Fruit fly (Drosophila melanogaster): Measurements from ENCODE around the gene baz.

baz gene

DNA sequence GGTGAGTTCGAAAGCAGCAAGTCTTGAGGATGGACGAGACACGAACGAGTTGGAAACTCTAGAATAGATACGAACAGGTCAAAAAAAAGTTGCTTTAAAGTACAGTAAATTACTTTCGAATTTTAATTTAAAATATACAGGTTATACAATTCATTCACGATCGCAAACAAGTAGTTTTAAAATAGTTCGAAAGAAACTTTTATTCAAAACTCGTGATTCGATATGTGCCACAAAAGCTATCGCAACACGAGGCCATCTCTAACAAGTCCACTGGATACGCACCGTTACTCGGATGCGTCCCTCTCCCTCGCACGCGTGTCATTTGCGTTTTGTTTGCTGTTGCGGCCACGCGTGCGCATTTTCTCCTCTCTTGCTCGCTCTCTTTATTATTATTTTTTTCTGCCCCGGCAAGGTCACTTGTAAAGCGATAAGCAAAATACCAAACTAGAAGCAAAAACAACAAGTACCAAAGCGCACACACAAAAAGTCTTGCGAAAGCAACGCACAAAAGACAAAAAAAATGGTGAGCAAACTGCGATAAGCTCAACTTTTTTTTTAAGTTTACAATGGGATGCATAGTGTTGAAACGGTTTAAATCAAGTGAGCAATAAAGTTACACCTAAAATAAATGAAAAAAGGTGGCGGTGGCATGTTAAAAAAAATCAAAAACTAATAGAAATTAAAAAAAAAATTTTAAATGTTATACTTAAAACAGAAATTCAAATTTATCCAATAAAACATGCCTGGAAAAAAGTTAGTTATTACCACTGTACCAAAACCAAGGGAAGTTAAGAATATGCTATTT, 34.6 kb upstream of the baz start (continued):
- TF ChIP-seq Nf-YB (GFP tag; optimal IDR thresholded peaks at IDR 0.05): peak; percentile 31
- no peak for TF ChIP-seq CG3407 (GFP tag; optimal IDR thresholded peaks at IDR 0.05)

DNA sequence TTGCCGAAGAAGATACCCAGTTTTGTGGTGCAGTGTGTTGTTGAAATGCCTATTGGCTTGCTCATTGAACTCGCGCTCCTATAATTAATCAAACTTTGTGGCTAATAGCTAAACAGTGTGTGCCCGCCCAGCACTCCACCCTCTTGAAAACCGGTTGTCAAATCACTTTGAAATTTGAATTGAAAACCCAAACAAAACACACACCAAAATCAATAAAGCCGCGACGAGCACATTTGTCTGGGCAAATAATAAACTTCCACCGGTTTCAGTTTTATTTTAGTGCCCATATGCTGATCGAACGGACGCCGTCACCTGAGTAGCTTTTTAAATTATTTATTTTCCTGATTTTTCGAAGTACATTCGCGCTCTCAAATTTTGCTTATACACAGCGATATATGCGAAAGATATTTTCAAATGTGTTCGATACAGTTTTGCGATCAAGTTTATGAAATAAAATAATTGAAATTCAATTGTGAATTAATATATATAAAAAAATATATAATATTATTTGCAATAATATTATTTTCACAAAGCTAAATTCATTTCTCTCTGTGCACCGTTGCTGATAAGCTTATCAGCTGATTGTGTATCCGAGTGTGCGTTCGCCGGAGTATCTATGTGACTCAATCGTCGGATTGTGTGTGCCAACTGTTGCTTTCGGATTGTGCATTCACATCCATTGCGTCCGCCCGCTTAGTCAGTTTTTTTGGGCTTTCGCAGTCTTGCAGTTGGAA, 29.9 kb upstream of the baz start:
- TF ChIP-seq CG17186 (GFP tag; optimal IDR thresholded peaks at IDR 0.05): no peak
- no peak for TF ChIP-seq CG7745 (tag; optimal IDR thresholded peaks at IDR 0.05)
- peak; percentile 63 for TF ChIP-seq sd (tag; optimal IDR thresholded peaks at IDR 0.05)
- TF ChIP-seq tap (tag; optimal IDR thresholded peaks at IDR 0.05): peak; percentile 76
- TF ChIP-seq NC2β (GFP tag; optimal IDR thresholded peaks at IDR 0.05): no peak
- peak; percentile 48 for TF ChIP-seq Hand (GFP tag; optimal IDR thresholded peaks at IDR 0.05)
- TF ChIP-seq YL-1 (GFP tag; optimal IDR thresholded peaks at IDR 0.05): peak; percentile 46
- no peak for TF ChIP-seq BEAF-32 (GFP tag; optimal IDR thresholded peaks at IDR 0.05)
- peak; percentile 89 for TF ChIP-seq CG2712 (tag; optimal IDR thresholded peaks at IDR 0.05)
- no peak for TF ChIP-seq CkIIα-i1 (GFP tag; IDR thresholded peaks at IDR 0.05)
- no peak for TF ChIP-seq jing (GFP tag; optimal IDR thresholded peaks at IDR 0.05)
- peak; percentile 77 for TF ChIP-seq caup (GFP tag; optimal IDR thresholded peaks at IDR 0.05; ENCODE audit: severe bottlenecking)
- peak; percentile 77 for TF ChIP-seq CG10267 (tag; optimal IDR thresholded peaks at IDR 0.05)
- TF ChIP-seq CG2120 (GFP tag; optimal IDR thresholded peaks at IDR 0.05): peak; percentile 65
- peak; percentile 42; the same call in 1 of the 2 replicates for TF ChIP-seq MBD-R2 (GFP tag; IDR thresholded peaks at IDR 0.05)
- TF ChIP-seq trh (GFP tag; optimal IDR thresholded peaks at IDR 0.05): peak; percentile 51
- TF ChIP-seq Dad (GFP tag; optimal IDR thresholded peaks at IDR 0.05): no peak
- TF ChIP-seq lilli (GFP tag; optimal IDR thresholded peaks at IDR 0.05): peak; percentile 37
- no peak for TF ChIP-seq Dp (GFP tag; optimal IDR thresholded peaks at IDR 0.05)
- TF ChIP-seq CG11695 (GFP tag; IDR thresholded peaks at IDR 0.05): peak; percentile 85
- peak; percentile 90 for TF ChIP-seq vvl (GFP tag; IDR thresholded peaks at IDR 0.05)
- peak; percentile 57 for TF ChIP-seq CG17568 (GFP tag; optimal IDR thresholded peaks at IDR 0.05)
- TF ChIP-seq CG3847 (GFP tag; IDR thresholded peaks at IDR 0.05): peak; percentile 78
- peak; percentile 58 for TF ChIP-seq CG34376 (GFP tag; optimal IDR thresholded peaks at IDR 0.05)
- TF ChIP-seq CG9932 (GFP tag; IDR thresholded peaks at IDR 0.05): no peak; the same call in none of the 2 replicates
- TF ChIP-seq Atf6 (GFP tag; IDR thresholded peaks at IDR 0.05): peak; percentile 70; the same call in 1 of the 2 replicates
- peak; percentile 56 for TF ChIP-seq CG13775 (GFP tag; optimal IDR thresholded peaks at IDR 0.05)
- TF ChIP-seq CG9876 (GFP tag; optimal IDR thresholded peaks at IDR 0.05): no peak
- TF ChIP-seq Eip74EF (GFP tag; optimal IDR thresholded peaks at IDR 0.05): peak in 1 of 2 experiments; percentile 84
- TF ChIP-seq CG2875 (GFP tag; optimal IDR thresholded peaks at IDR 0.05): peak; percentile 73
- TF ChIP-seq gro (GFP tag; optimal IDR thresholded peaks at IDR 0.05): no peak
- TF ChIP-seq CG10209 (GFP tag; optimal IDR thresholded peaks at IDR 0.05): peak; percentile 84
- no peak for TF ChIP-seq ab (GFP tag; optimal IDR thresholded peaks at IDR 0.05)
- TF ChIP-seq fru (optimal IDR thresholded peaks at IDR 0.05): no peak
- peak; percentile 58 for TF ChIP-seq Ravus (GFP tag; IDR thresholded peaks at IDR 0.05)
- TF ChIP-seq bbx (GFP tag; IDR thresholded peaks at IDR 0.05; ENCODE audit: partially characterized antibody): no peak
- peak; percentile 81 for TF ChIP-seq zfh1 (GFP tag; IDR thresholded peaks at IDR 0.05)
- peak; percentile 89 for TF ChIP-seq CG31441 (GFP tag; IDR thresholded peaks at IDR 0.05)
- TF ChIP-seq pfk (GFP tag; optimal IDR thresholded peaks at IDR 0.05): no peak
- TF ChIP-seq lbe (GFP tag; optimal IDR thresholded peaks at IDR 0.05): peak; percentile 48
- peak; percentile 35 for TF ChIP-seq CG2202 (tag; optimal IDR thresholded peaks at IDR 0.05)
- TF ChIP-seq eyg (GFP tag; optimal IDR thresholded peaks at IDR 0.05): no peak
- TF ChIP-seq ftz-f1 (GFP tag; optimal IDR thresholded peaks at IDR 0.05): no peak
- peak; percentile 53 for TF ChIP-seq CG12942 (GFP tag; optimal IDR thresholded peaks at IDR 0.05)

Measured in whole organism, embryonic.